Worm (Caenorhabditis elegans) whole organism, L4/young adult: Measurements from ENCODE around the gene srx-21.

Experiments
- W03F9.2 ChIP-seq: fragments of 150-350 bp; optimal IDR thresholded peaks from 2 replicates; lab custom pipeline; 2014; ENCODE audit warnings: missing biosample characterization, missing genetic modification characterization
- dao-5 ChIP-seq: sonication (generic microtip); optimal IDR thresholded peaks from 2 replicates; lab custom pipeline; 2016; ENCODE audit warnings: missing genotype, missing genetic modification characterization, moderate library complexity, missing compliant biosample characterization
- him-1 ChIP-seq: sonication (generic microtip); optimal IDR thresholded peaks from 2 replicates; lab custom pipeline; 2016; ENCODE audit warnings: missing genotype, missing genetic modification reagents, missing genetic modification characterization, missing compliant biosample characterization

Gene srx-21

ce11 chrV:657678-658077 is 19.2 kb upstream of the srx-21 start, which contains the start of gene srh-246:
TSS of gene srh-246 (minus strand) at chrV:657778.
- TF ChIP-seq W03F9.2 (no peak), him-1 (no peak), dao-5 (tag; lab: Kevin White, UChicago) (no peak)

ce11 chrV:660210-660609 is 16.6 kb upstream of the srx-21 start, which contains the start of gene F31F4.17:
TSS of gene F31F4.17 (minus strand) at chrV:660310.
- TF ChIP-seq dao-5 (tag; lab: Kevin White, UChicago) (no peak), him-1 (no peak), W03F9.2 (no peak)

ce11 chrV:664337-664847 is 12.4 kb upstream of the srx-21 start, which contains the start of the genes F31F4.11 and srh-266:
TSS of gene F31F4.11 (minus strand) at chrV:664437.
TSS of gene srh-266 (plus strand) at chrV:664797.
- TF ChIP-seq dao-5 (tag; lab: Kevin White, UChicago): no peak
- no peak for TF ChIP-seq him-1
- no peak for TF ChIP-seq W03F9.2

ce11 chrV:667459-667858 is 9.4 kb upstream of the srx-21 start, which contains the start of gene nhr-180:
TSS of gene nhr-180 (minus strand) at chrV:667510.
- TF ChIP-seq W03F9.2: no peak
- no peak for TF ChIP-seq dao-5 (tag; lab: Kevin White, UChicago)
- no peak for TF ChIP-seq him-1

ce11 chrV:671342-671741 is 5.5 kb upstream of the srx-21 start, which contains the start of gene sru-24:
TSS of gene sru-24 (minus strand) at chrV:671442.
- TF ChIP-seq him-1 (no peak), W03F9.2 (no peak), dao-5 (tag; lab: Kevin White, UChicago) (no peak)

- TF ChIP-seq dao-5 (tag; lab: Kevin White, UChicago) (no peak), him-1 (no peak), W03F9.2 (no peak)
These were observed 2.6 kb upstream of the srx-21 start, which contains the start of gene sru-25 for ce11 chrV:674213-674612. TSS of gene sru-25 (minus strand) at chrV:674313.

- TF ChIP-seq dao-5 (tag; lab: Kevin White, UChicago) (no peak), him-1 (no peak), W03F9.2 (no peak)
These were observed 744 bp upstream of the srx-21 start for ce11 chrV:676090-676489.

ce11 chrV:679663-680062 is 2.8 kb downstream of the srx-21 start, which contains the start of gene srx-22:
TSS of gene srx-22 (plus strand) at chrV:679963.
- no peak for TF ChIP-seq him-1
- TF ChIP-seq dao-5 (tag; lab: Kevin White, UChicago): no peak
- no peak for TF ChIP-seq W03F9.2

ce11 chrV:682031-682430 is 5.2 kb downstream of the srx-21 start, which contains the start of gene srx-23:
TSS of gene srx-23 (plus strand) at chrV:682331.
- TF ChIP-seq him-1 (no peak), dao-5 (tag; lab: Kevin White, UChicago) (no peak), W03F9.2 (no peak)

- TF ChIP-seq W03F9.2: no peak
- TF ChIP-seq him-1: no peak
- TF ChIP-seq dao-5 (tag; lab: Kevin White, UChicago): no peak
These were observed 7.0 kb downstream of the srx-21 start, which contains the start of gene F31F4.1 for ce11 chrV:683858-684257. TSS of gene F31F4.1 (plus strand) at chrV:684060.

ce11 chrV:687384-687783 is 10.6 kb downstream of the srx-21 start, which contains the start of gene H25P19.1:
TSS of gene H25P19.1 (plus strand) at chrV:687684.
- TF ChIP-seq dao-5 (tag; lab: Kevin White, UChicago) (no peak), him-1 (no peak), W03F9.2 (no peak)

- no peak for TF ChIP-seq W03F9.2
- no peak for TF ChIP-seq dao-5 (tag; lab: Kevin White, UChicago)
- TF ChIP-seq him-1: no peak
These were observed 12.7 kb downstream of the srx-21 start for ce11 chrV:689538-689937.

ce11 chrV:692720-693422 is 16.0 kb downstream of the srx-21 start, which contains the start of gene srx-4:
TSS of gene srx-4 (minus strand) at chrV:692770.
- TF ChIP-seq dao-5 (tag; lab: Kevin White, UChicago): no peak
- no peak for TF ChIP-seq him-1
- TF ChIP-seq W03F9.2: no peak

ce11 chrV:694625-695024 is 17.8 kb downstream of the srx-21 start, which contains the start of gene srj-53:
TSS of gene srj-53 (minus strand) at chrV:694725.
- TF ChIP-seq W03F9.2: no peak
- no peak for TF ChIP-seq dao-5 (tag; lab: Kevin White, UChicago)
- no peak for TF ChIP-seq him-1

ce11 chrV:695914-696313 is 19.1 kb downstream of the srx-21 start, which contains the start of gene srj-52:
TSS of gene srj-52 (minus strand) at chrV:696014.
- TF ChIP-seq dao-5 (tag; lab: Kevin White, UChicago) (no peak), W03F9.2 (no peak), him-1 (no peak)
